Worm (Caenorhabditis elegans): ENCODE results near the gene R02D5.1.

Gene R02D5.1

DNA sequence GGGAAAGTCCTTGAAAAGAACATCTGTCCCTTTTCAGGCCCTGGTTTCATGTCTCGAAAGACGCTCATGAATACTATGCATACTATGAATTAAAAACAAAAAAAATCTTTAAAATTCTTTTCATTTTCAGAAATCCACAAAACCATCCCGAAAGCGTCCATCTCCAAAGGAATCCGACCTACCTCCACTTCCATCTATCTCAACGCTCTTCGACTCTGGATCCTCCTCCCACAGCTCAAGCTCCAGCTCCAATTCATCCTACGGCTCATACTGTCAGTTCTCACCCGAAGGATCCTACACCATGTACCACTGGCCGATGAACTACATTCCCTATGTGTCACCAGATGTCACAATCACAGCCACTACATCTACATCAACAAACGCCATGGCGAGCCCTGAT is 507 bp downstream of the R02D5.1 start:
- no peak for TF ChIP-seq tbx-2 (tag; optimal IDR thresholded peaks at IDR 0.05)
- no peak for TF ChIP-seq odd-2 (tag; optimal IDR thresholded peaks at IDR 0.05)
- no peak for TF ChIP-seq sdc-2 (tag; optimal IDR thresholded peaks at IDR 0.05)
- TF ChIP-seq lim-6 (tag; optimal IDR thresholded peaks at IDR 0.05): no peak
- no peak for TF ChIP-seq pqm-1 (tag; optimal IDR thresholded peaks at IDR 0.05)
- TF ChIP-seq ceh-34 (tag; optimal IDR thresholded peaks at IDR 0.05): no peak
- TF ChIP-seq elt-4 (tag; optimal IDR thresholded peaks at IDR 0.05): no peak
- no peak for TF ChIP-seq dve-1 (tag; optimal IDR thresholded peaks at IDR 0.05)

DNA sequence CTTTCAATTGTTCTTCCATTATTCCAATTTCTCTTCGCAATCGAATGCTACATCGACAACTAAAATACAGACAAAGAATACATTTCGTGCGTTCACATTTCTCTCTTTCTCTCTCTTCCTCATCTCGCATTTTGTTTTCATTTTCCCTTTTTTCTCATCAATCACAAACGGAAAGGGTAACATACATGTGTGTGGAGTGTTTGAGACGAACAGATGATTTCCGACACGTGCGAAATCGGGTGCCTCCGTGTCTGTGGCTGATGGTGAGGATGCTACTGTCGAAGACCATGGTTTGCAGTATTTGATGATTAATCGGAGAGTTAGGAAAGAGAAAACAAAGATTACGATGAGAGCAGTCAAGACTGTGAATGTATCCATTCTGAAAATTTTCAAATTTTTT is 2.7 kb downstream of the R02D5.1 start, which contains the start of gene R02D5.9:
TSS of gene R02D5.9 (minus strand) at position 378 of the 400 bp plus-strand sequence.
- TF ChIP-seq gmeb-2 (tag; optimal IDR thresholded peaks at IDR 0.05) (no peak), pha-2 (tag; optimal IDR thresholded peaks at IDR 0.05) (no peak), hlh-15 (tag; optimal IDR thresholded peaks at IDR 0.05) (no peak), ceh-24 (tag; optimal IDR thresholded peaks at IDR 0.05) (no peak), C38D4.7 (GFP tag; optimal IDR thresholded peaks at IDR 0.05) (no peak), K02D7.2 (tag; optimal IDR thresholded peaks at IDR 0.05) (no peak)

DNA sequence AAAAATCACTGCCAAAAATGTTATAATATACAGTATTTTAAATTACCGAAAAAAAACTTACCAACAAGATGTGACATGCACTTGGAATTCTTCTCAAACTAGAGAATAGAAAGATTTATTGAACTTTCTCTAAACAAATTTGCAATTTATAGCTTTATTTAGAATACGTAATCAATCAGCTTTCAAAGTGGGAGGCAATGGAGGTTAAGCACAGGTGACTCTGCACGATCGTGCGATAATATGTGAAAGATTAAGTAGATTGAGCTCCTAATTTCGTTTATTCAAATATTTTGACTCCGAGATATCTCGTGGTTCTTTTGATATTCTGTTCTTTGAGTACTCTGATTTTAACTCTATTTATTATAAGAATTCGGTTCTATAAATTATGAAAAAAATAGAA is 10.0 kb downstream of the R02D5.1 start, which contains the start of gene R02D5.6:
TSS of gene R02D5.6 (minus strand) at position 101 of the 400 bp plus-strand sequence.
- TF ChIP-seq hlh-8 (tag; optimal IDR thresholded peaks at IDR 0.05): no peak
- no peak for TF ChIP-seq ceh-45 (GFP tag; IDR thresholded peaks at IDR 0.05)
- no peak for TF ChIP-seq ceh-6 (GFP tag; optimal IDR thresholded peaks at IDR 0.05)
- TF ChIP-seq ceh-24 (tag; optimal IDR thresholded peaks at IDR 0.05): no peak
- TF ChIP-seq ztf-16 (tag; optimal IDR thresholded peaks at IDR 0.05): no peak
- TF ChIP-seq K09A11.1 (tag; optimal IDR thresholded peaks at IDR 0.05; ENCODE audit: insufficient read depth): no peak
- no peak for TF ChIP-seq rnt-1 (tag; optimal IDR thresholded peaks at IDR 0.05)
- TF ChIP-seq sox-2 (GFP tag; IDR thresholded peaks at IDR 0.05): no peak
- TF ChIP-seq ama-1 (optimal IDR thresholded peaks at IDR 0.05): no peak
- TF ChIP-seq gmeb-2 (tag; optimal IDR thresholded peaks at IDR 0.05): no peak
- TF ChIP-seq ceh-30 (tag; optimal IDR thresholded peaks at IDR 0.05): no peak
- no peak for TF ChIP-seq ref-2 (tag; optimal IDR thresholded peaks at IDR 0.05)
- TF ChIP-seq ceh-19 (GFP tag; optimal IDR thresholded peaks at IDR 0.05): no peak
- TF ChIP-seq madf-2 (tag; optimal IDR thresholded peaks at IDR 0.05): no peak
- no peak for TF ChIP-seq unc-42 (tag; optimal IDR thresholded peaks at IDR 0.05)
- TF ChIP-seq fkh-6 (tag; optimal IDR thresholded peaks at IDR 0.05): no peak

DNA sequence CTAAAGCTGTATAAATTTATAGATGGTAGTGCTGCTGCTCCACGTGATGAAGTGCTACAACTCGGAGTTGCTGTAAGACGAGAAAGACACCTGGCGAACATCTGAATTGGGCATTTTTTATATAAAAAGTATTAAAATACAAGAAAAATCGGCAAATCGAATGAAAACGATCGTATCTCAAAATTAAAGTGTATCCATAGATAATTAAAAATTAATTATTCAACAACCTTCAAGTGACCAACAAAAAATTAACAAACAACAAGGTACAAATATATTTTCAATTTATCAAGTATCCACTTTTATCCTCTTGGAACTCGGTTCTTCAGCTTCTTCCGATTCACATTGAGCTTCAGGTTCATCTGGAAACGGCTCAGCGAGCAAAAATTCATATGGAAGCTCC is 11.2 kb downstream of the R02D5.1 start, which contains the start of gene R02D5.8:
TSS of gene R02D5.8 (minus strand) at position 101 of the 400 bp plus-strand sequence.
- TF ChIP-seq ama-1 (optimal IDR thresholded peaks at IDR 0.05) (no peak), F13H6.1 (tag; optimal IDR thresholded peaks at IDR 0.05) (no peak), dve-1 (tag; optimal IDR thresholded peaks at IDR 0.05) (no peak), fkh-10 (GFP tag; optimal IDR thresholded peaks at IDR 0.05) (no peak), K02D7.2 (tag; optimal IDR thresholded peaks at IDR 0.05) (no peak), ets-4 (tag; optimal IDR thresholded peaks at IDR 0.05) (no peak), npax-4 (tag; optimal IDR thresholded peaks at IDR 0.05) (no peak), tbx-2 (tag; optimal IDR thresholded peaks at IDR 0.05) (no peak), ttx-3 (tag; optimal IDR thresholded peaks at IDR 0.05) (no peak), hlh-6 (tag; optimal IDR thresholded peaks at IDR 0.05) (no peak), hlh-30 (tag; optimal IDR thresholded peaks at IDR 0.05; ENCODE audit: insufficient read depth) (no peak), pha-4 (tag; optimal IDR thresholded peaks at IDR 0.05) (no peak), ceh-34 (tag; optimal IDR thresholded peaks at IDR 0.05) (no peak), nhr-232 (tag; optimal IDR thresholded peaks at IDR 0.05) (no peak), ref-2 (tag; optimal IDR thresholded peaks at IDR 0.05) (no peak), elt-4 (tag; optimal IDR thresholded peaks at IDR 0.05) (no peak), ceh-2 (tag; optimal IDR thresholded peaks at IDR 0.05) (no peak)

All from whole organism, late embryonic.